Fruit fly (Drosophila melanogaster) whole organism, embryonic: ENCODE measurements around the gene eIF3i.
A peak's percentile ranks its signal among the peaks of the same experiment; 100 is the strongest.

Source experiments
- Asciz ChIP-seq: fragments of 200-800 bp; sonication (Bioruptor generic); optimal IDR thresholded peaks from 2 replicates; lab custom pipeline; 2017; ENCODE audit warnings: missing biosample characterization, mild to moderate bottlenecking, missing genetic modification characterization, missing genetic modification reagents
- B-H1 ChIP-seq: fragments of 200-800 bp; sonication (Bioruptor generic); IDR thresholded peaks from 3 replicates; pipeline ENCODE4 v1.3.6; 2022; ENCODE audit warnings: missing biosample characterization, missing genetic modification characterization
- CG12299 ChIP-seq: fragments of 200-800 bp; sonication (Bioruptor generic); optimal IDR thresholded peaks from 2 replicates; lab custom pipeline; 2018; ENCODE audit warnings: missing biosample characterization, mild to moderate bottlenecking, missing genetic modification characterization
- CG1233 ChIP-seq: fragments of 200-800 bp; sonication (Bioruptor generic); optimal IDR thresholded peaks from 4 replicates; lab custom pipeline; 2018; ENCODE audit warnings: missing biosample characterization, mild to moderate bottlenecking, missing genetic modification characterization
- CG13287 ChIP-seq: fragments of 200-800 bp; sonication (Bioruptor generic); IDR thresholded peaks from 2 replicates; pipeline ENCODE4 v1.3.6; 2022; ENCODE audit warnings: missing biosample characterization, missing genetic modification characterization; ENCODE audit not compliant: partially characterized antibody
- CG14050 ChIP-seq: fragments of 200-800 bp; sonication (Bioruptor generic); IDR thresholded peaks from 3 replicates; pipeline ENCODE4 v1.3.6; 2022; ENCODE audit warnings: missing biosample characterization, missing genetic modification characterization
- CG1603 ChIP-seq: fragments of 200-800 bp; sonication (Bioruptor generic); optimal IDR thresholded peaks from 2 replicates; lab custom pipeline; 2019; ENCODE audit warnings: missing biosample characterization, mild to moderate bottlenecking, missing genetic modification characterization, moderate library complexity
- CG16813 ChIP-seq: fragments of 200-800 bp; sonication (Bioruptor generic); IDR thresholded peaks from 3 replicates; pipeline ENCODE4 v1.3.6; 2022; ENCODE audit warnings: missing biosample characterization, missing genetic modification characterization; ENCODE audit not compliant: partially characterized antibody
- CG18476 ChIP-seq: fragments of 200-800 bp; sonication (Bioruptor generic); optimal IDR thresholded peaks from 2 replicates; lab custom pipeline; 2016; ENCODE audit warnings: missing biosample characterization, mild to moderate bottlenecking, missing genetic modification characterization
- CG18599 ChIP-seq: fragments of 200-800 bp; sonication (Bioruptor generic); optimal IDR thresholded peaks from 3 replicates; lab custom pipeline; 2017; ENCODE audit warnings: missing biosample characterization, missing genetic modification characterization, mild to moderate bottlenecking, moderate library complexity, missing genetic modification reagents
- CG32532 ChIP-seq: fragments of 200-800 bp; sonication (Bioruptor generic); IDR thresholded peaks from 2 replicates; pipeline ENCODE4 v1.3.6; 2022; ENCODE audit warnings: missing biosample characterization, missing genetic modification characterization
- CG33213 ChIP-seq: fragments of 200-800 bp; sonication (Bioruptor generic); optimal IDR thresholded peaks from 3 replicates; lab custom pipeline; 2016; ENCODE audit warnings: missing biosample characterization, missing genetic modification characterization
- CG3726 ChIP-seq: fragments of 200-800 bp; sonication (Bioruptor generic); IDR thresholded peaks from 3 replicates; pipeline ENCODE4, ENCODE4 v1.3.6; 2022; ENCODE audit warnings: missing biosample characterization, missing genetic modification characterization
- CG3995 ChIP-seq: fragments of 200-800 bp; sonication (Bioruptor generic); optimal IDR thresholded peaks from 3 replicates; lab custom pipeline; 2016; ENCODE audit warnings: missing biosample characterization, missing genetic modification characterization
- CG4404 ChIP-seq: fragments of 200-800 bp; sonication (Bioruptor generic); IDR thresholded peaks from 2 replicates; pipeline ENCODE4 v1.3.6; 2022; ENCODE audit warnings: missing biosample characterization, missing genetic modification characterization
- CG6654 ChIP-seq: fragments of 200-800 bp; sonication (Bioruptor generic); optimal IDR thresholded peaks from 2 replicates; lab custom pipeline; 2017; ENCODE audit warnings: missing biosample characterization, mild to moderate bottlenecking, missing genetic modification characterization
- CG6689 ChIP-seq: fragments of 200-800 bp; sonication (Bioruptor generic); IDR thresholded peaks from 2 replicates; pipeline ENCODE4 v1.3.6; 2022; ENCODE audit warnings: missing biosample characterization, missing genetic modification characterization
- CG6854 ChIP-seq: fragments of 200-800 bp; sonication (Bioruptor generic); optimal IDR thresholded peaks from 3 replicates; lab custom pipeline; 2017; ENCODE audit warnings: missing biosample characterization, mild to moderate bottlenecking, missing genetic modification characterization
- CG7928 ChIP-seq: fragments of 200-800 bp; sonication (Bioruptor generic); optimal IDR thresholded peaks from 2 replicates; lab custom pipeline; 2017; ENCODE audit warnings: missing biosample characterization, mild to moderate bottlenecking, missing genetic modification characterization
- CG8089 ChIP-seq: fragments of 200-800 bp; sonication (Bioruptor generic); optimal IDR thresholded peaks from 3 replicates; lab custom pipeline; 2016; ENCODE audit warnings: missing biosample characterization, missing genetic modification characterization
- CG8478 ChIP-seq: fragments of >200 bp; optimal IDR thresholded peaks from 2 replicates; lab custom pipeline; 2018
- CG9932 ChIP-seq: fragments of 200-800 bp; sonication (Bioruptor generic); IDR thresholded peaks from 2 replicates; pipeline ENCODE4 v1.3.6; 2022; ENCODE audit warnings: missing biosample characterization, missing genetic modification characterization
- Dll ChIP-seq: fragments of 200-800 bp; sonication (Bioruptor generic); IDR thresholded peaks from 4 replicates; pipeline ENCODE4 v1.3.6; 2022; ENCODE audit warnings: missing biosample characterization, missing genetic modification characterization; ENCODE audit not compliant: partially characterized antibody
- Dref ChIP-seq: fragments of 200-800 bp; sonication (Bioruptor generic); IDR thresholded peaks from 2 replicates; pipeline ENCODE4 v1.3.6; 2022; ENCODE audit warnings: missing biosample characterization, missing genetic modification characterization
- ERR ChIP-seq: fragments of 200-800 bp; sonication (Bioruptor generic); optimal IDR thresholded peaks from 2 replicates; lab custom pipeline; 2016; ENCODE audit warnings: missing biosample characterization, missing genetic modification characterization
- Eip74EF ChIP-seq, 2 experiments: fragments of 200-800 bp in 1 of 2; fragments of >200 bp in 1 of 2; sonication (Bioruptor generic) in 1 of 2; optimal IDR thresholded peaks; 2 replicates each; lab custom pipeline; 2017 to 2019; ENCODE audit warnings: missing biosample characterization in 2 of 2, missing genetic modification characterization in 2 of 2, mild to moderate bottlenecking in 1 of 2, moderate library complexity in 1 of 2
- HmgZ ChIP-seq: fragments of 200-800 bp; sonication (Bioruptor generic); optimal IDR thresholded peaks from 2 replicates; lab custom pipeline; 2018; ENCODE audit warnings: missing biosample characterization, mild to moderate bottlenecking, missing genetic modification characterization
- Hmr ChIP-seq: fragments of 200-800 bp; sonication (Bioruptor generic); optimal IDR thresholded peaks from 3 replicates; lab custom pipeline; 2017; ENCODE audit warnings: mild to moderate bottlenecking, missing biosample characterization, missing genetic modification reagents, missing genetic modification characterization
- Sry-β ChIP-seq: fragments of 200-800 bp; sonication (Bioruptor generic); optimal IDR thresholded peaks from 2 replicates; lab custom pipeline; 2018; ENCODE audit warnings: missing biosample characterization, mild to moderate bottlenecking, missing genetic modification characterization, moderate library complexity
- Sry-δ ChIP-seq: fragments of 200-800 bp; sonication (Bioruptor generic); optimal IDR thresholded peaks from 2 replicates; lab custom pipeline; 2016; ENCODE audit warnings: missing biosample characterization, missing genetic modification characterization
- abd-A ChIP-seq: fragments of 200-800 bp; sonication (Bioruptor generic); optimal IDR thresholded peaks from 3 replicates; lab custom pipeline; 2019; ENCODE audit warnings: missing biosample characterization, mild to moderate bottlenecking, missing genetic modification characterization, moderate library complexity
- amos ChIP-seq: fragments of 200-800 bp; sonication (Bioruptor generic); IDR thresholded peaks from 2 replicates; pipeline ENCODE4 v1.3.6; 2022; ENCODE audit warnings: missing biosample characterization, missing genetic modification characterization; ENCODE audit not compliant: partially characterized antibody
- bbx ChIP-seq: fragments of 200-800 bp; sonication (Bioruptor generic); IDR thresholded peaks from 2 replicates; pipeline ENCODE4 v1.3.6; 2022; ENCODE audit warnings: missing biosample characterization, missing genetic modification characterization; ENCODE audit not compliant: partially characterized antibody
- chinmo ChIP-seq: fragments of 200-800 bp; sonication (Bioruptor generic); IDR thresholded peaks from 4 replicates; pipeline ENCODE4 v1.3.6; 2022; ENCODE audit warnings: missing biosample characterization, missing genetic modification characterization; ENCODE audit not compliant: partially characterized antibody
- eve ChIP-seq, 2 experiments: fragments of >200 bp; optimal IDR thresholded peaks; 2 replicates each; lab custom pipeline; 2017; ENCODE audit warnings: missing biosample characterization in 2 of 2, missing genetic modification characterization in 2 of 2
- gcm ChIP-seq: fragments of 200-800 bp; sonication (Bioruptor generic); optimal IDR thresholded peaks from 2 replicates; lab custom pipeline; 2019; ENCODE audit warnings: missing biosample characterization, mild to moderate bottlenecking, missing genetic modification characterization, moderate library complexity
- hth ChIP-seq: fragments of >200 bp; optimal IDR thresholded peaks from 2 replicates; lab custom pipeline; 2017; ENCODE audit warnings: inconsistent platforms
- jigr1 ChIP-seq: fragments of 200-800 bp; sonication (Bioruptor generic); IDR thresholded peaks from 3 replicates; pipeline ENCODE4 v1.3.6; 2022; ENCODE audit warnings: missing biosample characterization, missing genetic modification characterization
- jumu ChIP-seq: fragments of 200-800 bp; sonication (Bioruptor generic); optimal IDR thresholded peaks from 3 replicates; lab custom pipeline; 2016; ENCODE audit warnings: missing biosample characterization, missing genetic modification characterization
- mam ChIP-seq: fragments of 200-800 bp; sonication (Bioruptor generic); optimal IDR thresholded peaks from 3 replicates; lab custom pipeline; 2016; ENCODE audit warnings: missing biosample characterization, missing genetic modification characterization
- nau ChIP-seq: fragments of 200-800 bp; sonication (Bioruptor generic); optimal IDR thresholded peaks from 3 replicates; lab custom pipeline; 2017; ENCODE audit warnings: missing biosample characterization, mild to moderate bottlenecking, missing genetic modification characterization, missing genetic modification reagents
- nmo ChIP-seq: fragments of 200-800 bp; sonication (Bioruptor generic); optimal IDR thresholded peaks from 2 replicates; lab custom pipeline; 2018; ENCODE audit warnings: missing biosample characterization, mild to moderate bottlenecking, missing genetic modification characterization, moderate library complexity
- sc ChIP-seq, 3 experiments: fragments of >200 bp in 2 of 3; fragments of 200-800 bp in 1 of 3; sonication (Bioruptor generic) in 1 of 3; optimal IDR thresholded peaks; 2 replicates in 2 of 3; 3 replicates in 1 of 3; lab custom pipeline; 2017; ENCODE audit warnings: mild to moderate bottlenecking in 1 of 3, missing biosample characterization in 1 of 3, missing genetic modification characterization in 1 of 3, missing genetic modification reagents in 1 of 3
- schlank ChIP-seq: fragments of 200-800 bp; sonication (Bioruptor generic); optimal IDR thresholded peaks from 2 replicates; lab custom pipeline; 2018; ENCODE audit warnings: missing biosample characterization, mild to moderate bottlenecking, missing genetic modification characterization
- sens-2 ChIP-seq: fragments of 200-800 bp; sonication (Bioruptor generic); IDR thresholded peaks from 2 replicates; pipeline ENCODE4 v1.3.6; 2022; ENCODE audit warnings: missing biosample characterization, missing genetic modification characterization
- shn ChIP-seq: fragments of 200-800 bp; sonication (Bioruptor generic); optimal IDR thresholded peaks from 3 replicates; lab custom pipeline; 2016; ENCODE audit warnings: missing biosample characterization, missing genetic modification characterization
- ssp ChIP-seq: fragments of 200-800 bp; sonication (Bioruptor generic); IDR thresholded peaks from 2 replicates; pipeline ENCODE4 v1.3.6; 2022; ENCODE audit warnings: missing biosample characterization, missing genetic modification characterization
- zf30C ChIP-seq: fragments of 200-800 bp; sonication (Bioruptor generic); optimal IDR thresholded peaks from 3 replicates; lab custom pipeline; 2018; ENCODE audit warnings: missing biosample characterization, mild to moderate bottlenecking, missing genetic modification characterization
- zfh1 ChIP-seq: fragments of 200-800 bp; sonication (Bioruptor generic); IDR thresholded peaks from 3 replicates; pipeline ENCODE4 v1.3.6; 2022; ENCODE audit warnings: missing biosample characterization, missing genetic modification characterization

The eIF3i gene

dm6 chr2L:5009306-5010030 is 41.9 kb upstream of the eIF3i start, which contains the start of gene Rtnl1 (continued):
- TF ChIP-seq ERR (GFP tag; lab: Kevin White, UChicago) (peak; percentile 44), abd-A (tag; lab: Kevin White, UChicago) (no peak), CG3995 (GFP tag; lab: Kevin White, UChicago) (peak; percentile 33), jigr1 (GFP tag; lab: Robert Waterston, UW) (no peak), schlank (tag; lab: Kevin White, UChicago) (no peak), HmgZ (peak; percentile 87), CG16813 (GFP tag; lab: Robert Waterston, UW) (peak; percentile 93), CG4404 (no peak), CG1233 (GFP tag; lab: Kevin White, UChicago) (no peak), Sry-β (peak; percentile 81), Sry-δ (GFP tag; lab: Kevin White, UChicago) (peak; percentile 100), CG7928 (GFP tag; lab: Kevin White, UChicago) (peak; percentile 49), CG14050 (no peak), gcm (GFP tag; lab: Kevin White, UChicago) (peak; percentile 3), zfh1 (no peak), Eip74EF (GFP tag; optimal IDR thresholded peaks at IDR 0.05; lab: Kevin White, UChicago) (peak in 1 of 2 experiments; percentile 1), CG18476 (GFP tag; lab: Kevin White, UChicago) (no peak), Dll (GFP tag; lab: Robert Waterston, UW) (peak; percentile 91), CG12299 (tag; lab: Kevin White, UChicago) (peak; percentile 19), CG13287 (GFP tag; lab: Robert Waterston, UW) (peak; percentile 97), CG9932 (GFP tag; lab: Robert Waterston, UW) (peak; percentile 75), CG6654 (GFP tag; lab: Kevin White, UChicago) (peak; percentile 10), bbx (GFP tag; lab: Robert Waterston, UW) (peak; percentile 90), CG3726 (GFP tag; lab: Robert Waterston, UW) (no peak), B-H1 (GFP tag; lab: Robert Waterston, UW) (no peak), Hmr (GFP tag; lab: Kevin White, UChicago) (peak; percentile 73), CG18599 (GFP tag; lab: Kevin White, UChicago) (peak; percentile 30), ssp (GFP tag; lab: Robert Waterston, UW) (no peak), jumu (peak; percentile 72), chinmo (GFP tag; lab: Robert Waterston, UW) (peak; percentile 99), nau (GFP tag; lab: Kevin White, UChicago) (no peak), CG6689 (GFP tag; lab: Robert Waterston, UW) (no peak), CG1603 (peak; percentile 88), nmo (GFP tag; lab: Kevin White, UChicago) (peak; percentile 76), CG33213 (GFP tag; lab: Kevin White, UChicago) (peak; percentile 87), amos (GFP tag; lab: Robert Waterston, UW) (peak; percentile 96), mam (GFP tag; lab: Kevin White, UChicago) (peak; percentile 32), CG8089 (GFP tag; lab: Kevin White, UChicago) (no peak), hth (lab: Kevin White, UChicago) (no peak), CG32532 (peak; percentile 47; the same call in 1 of the 2 replicates), CG8478 (lab: Kevin White, UChicago) (peak; percentile 66), CG6854 (no peak), eve (GFP tag; optimal IDR thresholded peaks at IDR 0.05; lab: Kevin White, UChicago) (no peak), sens-2 (GFP tag; lab: Robert Waterston, UW) (no peak), Dref (GFP tag; lab: Robert Waterston, UW) (peak; percentile 69), Asciz (peak; percentile 88), shn (GFP tag; lab: Kevin White, UChicago) (peak; percentile 29), zf30C (GFP tag; lab: Kevin White, UChicago) (no peak), sc (optimal IDR thresholded peaks at IDR 0.05; lab: Kevin White, UChicago) (no peak), sc (GFP tag; optimal IDR thresholded peaks at IDR 0.05; lab: Kevin White, UChicago) (no peak)
